Worm (Caenorhabditis elegans) whole organism, young adult: Measurements from ENCODE around the gene T21D9.2.

Experiments
- B0261.1 ChIP-seq: sonication (generic microtip); optimal IDR thresholded peaks from 2 replicates; lab custom pipeline; 2016; ENCODE audit warnings: mild to moderate bottlenecking, missing genetic modification characterization, moderate library complexity, missing compliant biosample characterization
- F22D6.2 ChIP-seq: sonication (generic microtip); optimal IDR thresholded peaks from 2 replicates; lab custom pipeline; 2016; ENCODE audit warnings: mild to moderate bottlenecking, missing genetic modification characterization, missing compliant biosample characterization
- F23B12.7 ChIP-seq: sonication (generic microtip); optimal IDR thresholded peaks from 2 replicates; lab custom pipeline; 2017; ENCODE audit warnings: missing genetic modification characterization, mild to moderate bottlenecking, missing compliant biosample characterization, antibody characterized with exemption, moderate library complexity; ENCODE audit not compliant: insufficient read depth
- F39B2.1 ChIP-seq: fragments of 200-800 bp; sonication (Bioruptor generic); IDR thresholded peaks from 2 replicates; pipeline ENCODE4 v1.3.6; 2022; ENCODE audit warnings: missing genetic modification reagents, missing genetic modification characterization, missing compliant biosample characterization
- F57A8.1 ChIP-seq: fragments of 200-800 bp; sonication (Bioruptor generic); optimal IDR thresholded peaks from 2 replicates; lab custom pipeline; 2018; ENCODE audit warnings: mild to moderate bottlenecking, missing genetic modification characterization, moderate library complexity, missing compliant biosample characterization
- K11D2.4 ChIP-seq: fragments of 200-800 bp; sonication (Bioruptor generic); IDR thresholded peaks from 2 replicates; pipeline ENCODE4 v1.3.6; 2022; ENCODE audit warnings: missing genetic modification reagents, missing genetic modification characterization, missing compliant biosample characterization
- Y95B8A.8 ChIP-seq: fragments of 200-800 bp; sonication (Bioruptor generic); IDR thresholded peaks from 2 replicates; pipeline ENCODE4 v1.3.6; 2022; ENCODE audit warnings: missing genetic modification reagents, missing genetic modification characterization, missing compliant biosample characterization
- ZK185.1 ChIP-seq: sonication (generic microtip); optimal IDR thresholded peaks from 2 replicates; lab custom pipeline; 2016; ENCODE audit warnings: mild to moderate bottlenecking, missing genetic modification characterization, missing compliant biosample characterization; ENCODE audit not compliant: poor library complexity, severe bottlenecking
- aptf-2 ChIP-seq: fragments of 200-800 bp; sonication (Bioruptor generic); conservative IDR thresholded peaks from 2 replicates; pipeline ENCODE4 v1.3.6; 2022; ENCODE audit warnings: missing genetic modification reagents, missing genetic modification characterization, missing compliant biosample characterization
- attf-6 ChIP-seq: fragments of 200-800 bp; sonication (Bioruptor generic); IDR thresholded peaks from 2 replicates; pipeline ENCODE4 v1.3.6; 2022; ENCODE audit warnings: missing genetic modification reagents, missing genetic modification characterization, missing compliant biosample characterization
- ceh-58 ChIP-seq: fragments of 200-800 bp; sonication (Bioruptor generic); IDR thresholded peaks from 2 replicates; pipeline ENCODE4 v1.3.6; 2022; ENCODE audit warnings: missing genetic modification characterization, missing compliant biosample characterization
- dox-1 ChIP-seq: fragments of 200-800 bp; sonication (Bioruptor generic); IDR thresholded peaks from 2 replicates; pipeline ENCODE4 v1.3.6; 2022; ENCODE audit warnings: missing genetic modification reagents, missing genetic modification characterization, missing compliant biosample characterization
- dpff-1 ChIP-seq: sonication (generic microtip); optimal IDR thresholded peaks from 2 replicates; lab custom pipeline; 2017; ENCODE audit warnings: mild to moderate bottlenecking, missing genetic modification characterization, missing compliant biosample characterization
- dpl-1 ChIP-seq: fragments of 150-350 bp; optimal IDR thresholded peaks from 2 replicates; lab custom pipeline; 2014; ENCODE audit warnings: missing biosample characterization, missing genetic modification reagents, missing genetic modification characterization
- egl-18 ChIP-seq: fragments of 200-800 bp; sonication (Bioruptor generic); IDR thresholded peaks from 2 replicates; pipeline ENCODE4 v1.3.6; 2022; ENCODE audit warnings: missing genetic modification reagents, missing genetic modification characterization, missing compliant biosample characterization
- egl-44 ChIP-seq: fragments of 200-800 bp; sonication (Bioruptor generic); IDR thresholded peaks from 2 replicates; pipeline ENCODE4 v1.3.6; 2022; ENCODE audit warnings: missing genetic modification reagents, missing genetic modification characterization, missing compliant biosample characterization
- him-1 ChIP-seq: sonication (generic microtip); optimal IDR thresholded peaks from 2 replicates; lab custom pipeline; 2016; ENCODE audit warnings: missing genotype, missing genetic modification reagents, missing genetic modification characterization, missing compliant biosample characterization
- hrde-1 ChIP-seq: sonication (generic microtip); optimal IDR thresholded peaks from 2 replicates; lab custom pipeline; 2016; ENCODE audit warnings: missing genetic modification characterization, mild to moderate bottlenecking, missing compliant biosample characterization, moderate library complexity, missing genotype, missing genetic modification reagents, borderline replicate concordance
- hsf-1 ChIP-seq: fragments of 200-800 bp; sonication (Bioruptor generic); IDR thresholded peaks from 2 replicates; pipeline ENCODE4 v1.3.6; 2022; ENCODE audit warnings: missing genetic modification reagents, missing genetic modification characterization, missing compliant biosample characterization
- lin-35 ChIP-seq, 3 experiments: fragments of 150-350 bp in 2 of 3; sonication (generic microtip) in 1 of 3; optimal IDR thresholded peaks; 2 replicates each; lab custom pipeline; 2014 to 2018; ENCODE audit warnings: missing biosample characterization in 3 of 3, missing genetic modification characterization in 3 of 3, missing genetic modification reagents in 3 of 3
- lir-1 ChIP-seq: fragments of 200-800 bp; sonication (Bioruptor generic); conservative IDR thresholded peaks from 2 replicates; pipeline ENCODE4 v1.3.6; 2022; ENCODE audit warnings: missing genetic modification reagents, missing genetic modification characterization, missing compliant biosample characterization
- lsy-27 ChIP-seq: sonication (generic microtip); optimal IDR thresholded peaks from 2 replicates; lab custom pipeline; 2017; ENCODE audit warnings: missing genetic modification characterization, mild to moderate bottlenecking, missing compliant biosample characterization, antibody characterized with exemption, missing genotype, borderline replicate concordance; ENCODE audit not compliant: insufficient read depth
- mcd-1 ChIP-seq: fragments of 200-800 bp; sonication (Bioruptor generic); IDR thresholded peaks from 2 replicates; pipeline ENCODE4 v1.3.6; 2022; ENCODE audit warnings: missing genetic modification reagents, missing genetic modification characterization, missing compliant biosample characterization
- nhr-80 ChIP-seq: sonication (generic microtip); optimal IDR thresholded peaks from 2 replicates; lab custom pipeline; 2016; ENCODE audit warnings: missing genetic modification characterization, missing compliant biosample characterization
- nhr-90 ChIP-seq: sonication (generic microtip); optimal IDR thresholded peaks from 2 replicates; lab custom pipeline; 2016; ENCODE audit warnings: missing genotype, mild to moderate bottlenecking, missing genetic modification characterization, missing compliant biosample characterization
- pha-4 ChIP-seq: fragments of 150-350 bp; sonication (generic microtip); optimal IDR thresholded peaks from 2 replicates; lab custom pipeline; 2014; ENCODE audit warnings: missing biosample characterization, missing genetic modification reagents, missing genetic modification characterization
- snpc-1.3 ChIP-seq: sonication (generic microtip); optimal IDR thresholded peaks from 2 replicates; lab custom pipeline; 2017; ENCODE audit warnings: missing genetic modification characterization, mild to moderate bottlenecking, missing compliant biosample characterization, antibody characterized with exemption, moderate library complexity, missing genotype, missing genetic modification reagents; ENCODE audit not compliant: insufficient read depth
- snpc-3.4 ChIP-seq: sonication (generic microtip); optimal IDR thresholded peaks from 2 replicates; lab custom pipeline; 2017; ENCODE audit warnings: missing genetic modification characterization, mild to moderate bottlenecking, missing compliant biosample characterization, antibody characterized with exemption, moderate library complexity, missing genotype, missing genetic modification reagents
- tbp1 ChIP-seq: fragments of 200-800 bp; sonication (Bioruptor generic); optimal IDR thresholded peaks from 2 replicates; lab custom pipeline; 2018; ENCODE audit warnings: mild to moderate bottlenecking, missing genetic modification characterization, missing compliant biosample characterization
- zim-3 ChIP-seq: sonication (generic microtip); optimal IDR thresholded peaks from 2 replicates; lab custom pipeline; 2017; ENCODE audit warnings: mild to moderate bottlenecking, missing genetic modification characterization, moderate library complexity, missing compliant biosample characterization
- ztf-18 ChIP-seq: sonication (generic microtip); optimal IDR thresholded peaks from 2 replicates; lab custom pipeline; 2016; ENCODE audit warnings: missing genotype, mild to moderate bottlenecking, missing genetic modification characterization, missing compliant biosample characterization
- ztf-25 ChIP-seq: fragments of 200-800 bp; sonication (Bioruptor generic); IDR thresholded peaks from 2 replicates; pipeline ENCODE4 v1.3.6; 2022; ENCODE audit warnings: missing genetic modification reagents, missing genetic modification characterization, missing compliant biosample characterization
- ztf-28 ChIP-seq: fragments of 200-800 bp; sonication (Bioruptor generic); IDR thresholded peaks from 2 replicates; pipeline ENCODE4 v1.3.6; 2022; ENCODE audit warnings: missing genetic modification reagents, missing genetic modification characterization, missing compliant biosample characterization

T21D9.2 gene

DNA sequence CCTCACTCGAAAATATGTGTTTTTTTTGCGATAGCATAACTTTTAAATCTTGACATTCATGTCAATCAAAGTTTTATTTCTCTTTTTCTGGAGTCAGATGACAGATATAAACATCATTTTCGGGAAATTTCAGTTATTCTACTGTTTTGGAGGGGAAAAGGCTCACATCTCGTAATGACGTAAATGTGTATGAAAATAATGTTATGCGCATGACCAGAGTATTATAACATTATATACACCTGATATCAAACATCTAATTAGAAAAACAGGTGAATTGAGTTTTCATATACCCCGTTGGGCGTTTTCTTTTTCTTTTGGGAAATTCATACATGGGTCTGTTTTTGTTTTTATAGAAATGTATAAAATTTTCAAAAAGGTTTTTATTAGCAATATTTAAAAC, 47.5 kb upstream of the T21D9.2 start:
- TF ChIP-seq dpl-1 (no peak), aptf-2 (GFP tag; lab: Robert Waterston, UW) (no peak), snpc-1.3 (tag; lab: Kevin White, UChicago) (no peak), dox-1 (no peak), ztf-18 (tag; lab: Kevin White, UChicago) (no peak), egl-44 (GFP tag; lab: Robert Waterston, UW) (no peak), nhr-80 (tag; lab: Kevin White, UChicago) (no peak), nhr-90 (tag; lab: Kevin White, UChicago) (no peak), ztf-28 (GFP tag; lab: Robert Waterston, UW) (no peak)

DNA sequence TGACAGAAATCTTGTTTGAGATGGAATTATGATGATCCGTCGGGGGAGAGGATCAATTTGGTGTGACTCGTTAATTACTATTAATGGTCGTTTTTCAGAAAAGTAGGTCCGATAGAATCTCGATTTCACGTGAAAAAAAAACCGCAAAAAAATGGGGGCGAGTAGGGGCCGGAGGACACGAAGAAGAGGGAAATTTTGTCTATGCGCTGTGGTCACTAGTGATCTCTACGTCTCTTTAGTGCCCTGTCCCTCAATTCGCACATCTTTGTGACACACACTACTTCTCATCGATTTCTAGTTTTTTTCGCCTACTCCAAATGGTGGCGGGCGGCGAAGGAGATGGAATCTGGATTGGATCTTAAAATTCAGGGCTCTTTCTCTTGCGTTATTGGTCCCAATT, 43.9 kb upstream of the T21D9.2 start:
- TF ChIP-seq egl-18 (GFP tag; lab: Robert Waterston, UW): 0 out of 2 replicates have a peak, but pooled peaks have one; percentile 19
- TF ChIP-seq attf-6 (GFP tag; lab: Robert Waterston, UW): no peak
- no peak for TF ChIP-seq hrde-1 (tag; lab: Kevin White, UChicago)
- TF ChIP-seq lin-35 (GFP tag; optimal IDR thresholded peaks at IDR 0.05; lab: Kevin White, UChicago): no peak

DNA sequence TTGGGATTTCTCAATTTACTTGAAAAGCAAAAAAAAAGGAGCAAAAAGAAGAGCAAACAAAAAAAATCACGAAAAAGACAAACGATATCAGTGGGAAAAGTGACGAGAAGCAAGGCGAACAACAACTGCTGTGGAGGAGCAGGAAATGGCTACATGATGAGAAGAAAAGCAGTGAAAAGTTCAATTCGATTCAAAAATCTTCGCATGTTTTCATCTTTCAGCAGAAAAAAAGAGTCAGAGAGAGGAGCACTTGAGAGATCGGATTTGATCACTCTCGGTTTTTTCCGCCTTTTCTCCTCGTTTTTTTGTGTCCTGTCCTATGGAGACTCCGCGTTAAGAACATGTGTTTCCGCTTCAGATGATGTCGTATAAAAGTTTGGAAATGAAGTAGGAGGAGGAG, 42.2 kb upstream of the T21D9.2 start:
- TF ChIP-seq ztf-25 (GFP tag; lab: Robert Waterston, UW): no peak
- no peak for TF ChIP-seq K11D2.4
- TF ChIP-seq B0261.1: no peak
- TF ChIP-seq tbp1 (GFP tag; lab: Kevin White, UChicago): no peak
- no peak for TF ChIP-seq lsy-27
- no peak for TF ChIP-seq dpff-1 (tag; lab: Kevin White, UChicago)
- no peak for TF ChIP-seq F39B2.1 (GFP tag; lab: Robert Waterston, UW)
- TF ChIP-seq F22D6.2 (tag; lab: Kevin White, UChicago): no peak

DNA sequence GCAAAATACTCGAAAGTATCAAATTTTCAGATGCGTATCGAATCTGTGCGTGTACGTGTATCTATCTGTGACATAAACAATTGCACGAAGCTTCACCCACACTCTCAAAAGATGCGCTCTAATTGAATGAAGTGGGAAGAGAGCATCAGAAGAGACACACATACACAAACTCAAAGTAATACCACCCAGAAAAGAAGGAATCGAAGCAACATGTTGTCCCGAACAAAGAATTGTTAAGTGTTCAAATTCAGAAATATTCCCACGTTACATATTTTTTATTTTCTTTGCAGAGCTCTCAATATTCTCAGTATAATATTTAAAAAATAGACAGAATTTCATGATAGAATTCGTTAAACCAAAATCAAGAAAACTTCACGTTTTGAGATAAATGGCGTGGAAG, 40.2 kb upstream of the T21D9.2 start:
- TF ChIP-seq Y95B8A.8 (GFP tag; lab: Robert Waterston, UW) (no peak), zim-3 (tag; lab: Kevin White, UChicago) (no peak), B0261.1 (no peak), lir-1 (GFP tag; lab: Robert Waterston, UW) (no peak), tbp1 (GFP tag; lab: Kevin White, UChicago) (no peak), ceh-58 (GFP tag; lab: Robert Waterston, UW) (no peak), mcd-1 (GFP tag; lab: Robert Waterston, UW) (no peak), ZK185.1 (no peak), ztf-25 (GFP tag; lab: Robert Waterston, UW) (no peak), him-1 (tag; lab: Kevin White, UChicago) (no peak), dpff-1 (tag; lab: Kevin White, UChicago) (no peak), snpc-3.4 (tag; lab: Kevin White, UChicago) (no peak), hsf-1 (no peak), pha-4 (tag; lab: Kevin White, UChicago) (no peak), F23B12.7 (tag; lab: Kevin White, UChicago) (no peak), F57A8.1 (GFP tag; lab: Kevin White, UChicago) (no peak)
